Worm (Caenorhabditis elegans): ENCODE results near the gene F08F3.4.

F08F3.4 gene

DNA sequence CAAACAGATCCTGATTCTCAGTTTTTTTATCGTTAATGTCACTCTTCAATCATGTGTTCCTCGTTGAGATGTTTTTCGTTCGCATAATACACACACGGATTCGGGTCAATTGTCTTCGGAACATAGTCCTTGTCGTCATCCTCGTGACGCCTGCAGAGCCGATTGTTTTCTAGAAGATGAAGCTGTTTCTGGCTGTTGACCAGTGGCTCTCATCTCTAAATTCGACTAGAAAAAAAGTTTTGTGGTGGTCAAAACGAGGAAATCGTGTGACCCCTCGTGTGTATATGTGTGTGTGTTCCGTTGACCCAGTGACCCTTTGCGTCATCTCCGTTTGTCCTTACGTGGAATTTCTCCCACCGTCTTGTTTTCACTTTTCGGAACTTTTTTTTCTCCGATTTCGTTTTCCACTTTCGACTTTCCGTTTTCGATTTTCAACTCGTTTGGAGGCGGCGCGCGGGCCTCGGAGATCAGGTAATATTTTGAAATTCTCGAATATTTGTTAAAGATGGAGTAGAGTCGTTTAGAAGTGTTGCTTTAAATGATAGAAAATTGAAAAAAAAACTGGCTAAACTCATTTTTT, 24.8 kb upstream of the F08F3.4 start, which contains the start of gene C35A11.2:
TSS of gene C35A11.2 (plus strand) at position 386 of the 580 bp plus-strand sequence.
- TF ChIP-seq pha-2 (tag; optimal IDR thresholded peaks at IDR 0.05) (no peak), ref-2 (tag; optimal IDR thresholded peaks at IDR 0.05) (no peak), fax-1 (tag; optimal IDR thresholded peaks at IDR 0.05) (no peak), ama-1 (optimal IDR thresholded peaks at IDR 0.05) (no peak), sox-4 (tag; optimal IDR thresholded peaks at IDR 0.05) (no peak), unc-42 (tag; optimal IDR thresholded peaks at IDR 0.05) (no peak), ceh-2 (tag; optimal IDR thresholded peaks at IDR 0.05) (no peak), elt-4 (tag; optimal IDR thresholded peaks at IDR 0.05) (no peak), ceh-34 (tag; optimal IDR thresholded peaks at IDR 0.05) (no peak), gmeb-2 (tag; optimal IDR thresholded peaks at IDR 0.05) (no peak)

- no peak for TF ChIP-seq pag-3 (tag; optimal IDR thresholded peaks at IDR 0.05; ENCODE audit: borderline replicate concordance)
- no peak for TF ChIP-seq ceh-9 (tag; optimal IDR thresholded peaks at IDR 0.05)
- TF ChIP-seq pha-2 (tag; optimal IDR thresholded peaks at IDR 0.05): no peak
- TF ChIP-seq elt-2 (tag; optimal IDR thresholded peaks at IDR 0.05): peak; percentile 43
- TF ChIP-seq pha-4 (tag; optimal IDR thresholded peaks at IDR 0.05): no peak
Observed at ce11 chrV:5392993-5393628, 17.6 kb upstream of the F08F3.4 start, which contains the start of gene C35A11.4. TSS of gene C35A11.4 (minus strand) at chrV:5393148.

DNA sequence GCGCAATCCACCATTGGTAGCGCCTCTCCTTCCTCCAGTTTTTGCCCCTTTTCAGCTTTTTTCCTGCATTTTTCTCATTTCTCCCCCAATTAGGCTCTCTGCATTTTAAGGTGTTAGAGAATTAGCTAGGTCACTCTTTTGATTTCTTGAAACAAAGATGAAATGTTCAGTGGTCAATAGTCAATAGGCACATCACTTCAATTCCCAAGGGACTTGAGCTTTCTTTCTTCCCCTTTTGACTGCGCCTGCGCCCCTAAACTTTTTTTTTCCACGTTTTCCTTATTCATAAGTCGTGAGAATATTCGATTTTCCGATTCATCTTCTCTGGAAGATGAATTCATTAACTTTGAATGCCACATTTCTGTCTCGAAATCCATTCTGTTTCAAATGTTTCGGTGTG, 6.8 kb upstream of the F08F3.4 start:
- TF ChIP-seq nhr-232 (tag; optimal IDR thresholded peaks at IDR 0.05) (no peak), ceh-14 (tag; optimal IDR thresholded peaks at IDR 0.05) (no peak), unc-42 (tag; optimal IDR thresholded peaks at IDR 0.05) (peak; percentile 26), pag-3 (tag; optimal IDR thresholded peaks at IDR 0.05; ENCODE audit: borderline replicate concordance) (no peak), unc-3 (GFP tag; conservative IDR thresholded peaks at IDR 0.05) (peak; percentile 83), unc-3 (tag; optimal IDR thresholded peaks at IDR 0.05) (peak; percentile 84), ceh-34 (tag; optimal IDR thresholded peaks at IDR 0.05) (no peak)

- no peak for TF ChIP-seq odd-2 (tag; optimal IDR thresholded peaks at IDR 0.05)
- no peak for TF ChIP-seq hlh-30 (tag; optimal IDR thresholded peaks at IDR 0.05; ENCODE audit: insufficient read depth)
- TF ChIP-seq hlh-15 (tag; optimal IDR thresholded peaks at IDR 0.05): no peak
- TF ChIP-seq zip-5 (tag; optimal IDR thresholded peaks at IDR 0.05): no peak
- no peak for TF ChIP-seq ama-1 (optimal IDR thresholded peaks at IDR 0.05)
- no peak for TF ChIP-seq pqm-1 (tag; optimal IDR thresholded peaks at IDR 0.05)
- no peak for TF ChIP-seq ceh-18 (tag; optimal IDR thresholded peaks at IDR 0.05)
- TF ChIP-seq lim-6 (tag; optimal IDR thresholded peaks at IDR 0.05): no peak
- TF ChIP-seq ets-4 (tag; optimal IDR thresholded peaks at IDR 0.05): no peak
- no peak for TF ChIP-seq pax-1 (tag; optimal IDR thresholded peaks at IDR 0.05)
- no peak for TF ChIP-seq K09A11.1 (tag; optimal IDR thresholded peaks at IDR 0.05; ENCODE audit: insufficient read depth)
- no peak for TF ChIP-seq rnt-1 (tag; optimal IDR thresholded peaks at IDR 0.05)
- TF ChIP-seq syd-9 (tag; optimal IDR thresholded peaks at IDR 0.05): no peak
- no peak for TF ChIP-seq unc-86 (tag; optimal IDR thresholded peaks at IDR 0.05)
Observed at ce11 chrV:5405053-5405452, 5.7 kb upstream of the F08F3.4 start, which contains the start of gene dmsr-7. TSS of gene dmsr-7 (plus strand) at chrV:5405353.

DNA sequence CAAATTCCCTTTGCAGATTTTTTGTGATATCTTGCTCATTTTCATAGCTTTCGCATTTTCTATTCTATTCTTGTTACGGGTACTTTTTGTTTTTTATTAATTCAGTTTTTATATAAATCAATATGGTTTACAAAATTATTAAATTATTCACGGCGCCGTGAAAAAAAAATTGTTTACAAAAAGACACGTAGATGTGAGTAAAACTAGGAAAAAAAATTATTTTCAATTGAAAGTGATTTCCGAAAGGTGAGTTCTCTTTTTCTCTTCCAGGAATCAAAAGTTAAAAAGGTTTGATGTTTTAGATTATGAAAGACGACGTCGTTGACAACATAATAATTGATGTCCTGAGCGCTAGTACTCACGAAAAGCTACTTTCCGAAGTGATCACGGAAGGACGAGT, 2.5 kb upstream of the F08F3.4 start, which contains the start of gene C25A6.1:
TSS of gene C25A6.1 (plus strand) at position 301 of the 400 bp plus-strand sequence.
- no peak for TF ChIP-seq unc-3 (GFP tag; conservative IDR thresholded peaks at IDR 0.05)
- no peak for TF ChIP-seq unc-3 (tag; optimal IDR thresholded peaks at IDR 0.05)
- no peak for TF ChIP-seq F13H6.1 (tag; optimal IDR thresholded peaks at IDR 0.05)
- no peak for TF ChIP-seq dve-1 (tag; optimal IDR thresholded peaks at IDR 0.05)
- TF ChIP-seq fkh-10 (GFP tag; optimal IDR thresholded peaks at IDR 0.05): no peak
- TF ChIP-seq ahr-1 (tag; optimal IDR thresholded peaks at IDR 0.05): no peak
- TF ChIP-seq tbx-7 (tag; optimal IDR thresholded peaks at IDR 0.05): no peak
- TF ChIP-seq ceh-24 (tag; optimal IDR thresholded peaks at IDR 0.05): no peak
- TF ChIP-seq syd-9 (tag; optimal IDR thresholded peaks at IDR 0.05): no peak
- TF ChIP-seq elt-2 (tag; optimal IDR thresholded peaks at IDR 0.05): no peak
- no peak for TF ChIP-seq che-1 (tag; optimal IDR thresholded peaks at IDR 0.05)
- no peak for TF ChIP-seq unc-55 (GFP tag; optimal IDR thresholded peaks at IDR 0.05)
- no peak for TF ChIP-seq tbx-2 (tag; optimal IDR thresholded peaks at IDR 0.05)
- no peak for TF ChIP-seq hlh-13 (GFP tag; optimal IDR thresholded peaks at IDR 0.05)
- TF ChIP-seq lin-11 (tag; optimal IDR thresholded peaks at IDR 0.05): no peak
- no peak for TF ChIP-seq nfya-1 (tag; optimal IDR thresholded peaks at IDR 0.05)
- no peak for TF ChIP-seq ceh-30 (tag; optimal IDR thresholded peaks at IDR 0.05)
- TF ChIP-seq ceh-6 (GFP tag; optimal IDR thresholded peaks at IDR 0.05): no peak

Data from whole organism, late embryonic.